Worm (Caenorhabditis elegans) whole organism, midembryonic: ENCODE data around the gene fbxc-54.

Experiments used
- T22C8.4 ChIP-seq: fragments of 200-800 bp; sonication (Bioruptor generic); IDR thresholded peaks from 2 replicates; pipeline ENCODE4 v1.3.6; 2022; ENCODE audit warnings: missing genetic modification characterization, missing compliant biosample characterization
- cog-1 ChIP-seq: sonication (generic microtip); optimal IDR thresholded peaks from 2 replicates; lab custom pipeline; 2016; ENCODE audit warnings: missing genetic modification characterization, missing compliant biosample characterization
- ref-1 ChIP-seq: fragments of 200-800 bp; sonication (Bioruptor generic); conservative IDR thresholded peaks from 2 replicates; pipeline ENCODE4 v1.3.6; 2022; ENCODE audit warnings: missing genetic modification reagents, missing genetic modification characterization, missing compliant biosample characterization
- tab-1 ChIP-seq: fragments of 200-800 bp; sonication (Bioruptor generic); IDR thresholded peaks from 2 replicates; pipeline ENCODE4 v1.3.6; 2022; ENCODE audit warnings: missing genetic modification characterization, missing compliant biosample characterization
- ztf-29 ChIP-seq: fragments of 200-800 bp; sonication (Bioruptor generic); IDR thresholded peaks from 2 replicates; pipeline ENCODE4 v1.3.6; 2022; ENCODE audit warnings: missing genetic modification reagents, missing genetic modification characterization, missing compliant biosample characterization

DNA sequence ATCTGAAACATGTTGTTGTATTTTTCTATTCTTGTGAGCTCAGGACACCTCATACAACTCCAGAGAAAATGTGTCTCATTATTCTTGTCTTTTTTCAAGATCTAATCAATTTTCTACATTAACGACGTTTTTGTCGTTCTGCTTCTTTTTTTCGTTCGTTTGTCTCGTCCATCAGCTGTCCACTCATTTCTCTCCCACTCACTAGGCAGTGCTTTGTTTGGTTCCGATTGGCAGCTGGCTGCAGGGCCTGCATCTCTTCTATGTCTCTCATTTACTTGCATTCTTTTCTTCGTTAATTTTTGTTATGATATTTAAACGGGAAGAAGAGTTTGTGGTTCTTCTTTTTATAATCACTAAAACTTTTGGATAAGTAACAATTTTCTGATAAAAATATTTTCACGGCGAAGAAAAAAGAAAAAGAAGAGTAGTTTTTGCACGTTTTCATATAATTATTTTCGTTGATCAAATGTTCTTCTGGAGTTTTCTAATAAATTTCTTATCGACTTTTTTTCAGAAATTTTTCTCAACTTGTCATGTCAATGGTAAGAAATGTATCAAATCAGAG is 30.1 kb upstream of the fbxc-54 start, which contains the start of gene 2L52.1:
- no peak for TF ChIP-seq cog-1 (tag; lab: Kevin White, UChicago)
- no peak for TF ChIP-seq T22C8.4 (GFP tag; lab: Robert Waterston, UW)
- no peak for TF ChIP-seq tab-1 (GFP tag; lab: Robert Waterston, UW)
- TF ChIP-seq ref-1, result no peak
- TF ChIP-seq ztf-29 (GFP tag; lab: Robert Waterston, UW), result no peak
